Fruit fly (Drosophila melanogaster) whole organism, embryonic: ENCODE data around the gene PIP4K.

Experiments
- Bteb2 ChIP-seq: fragments of 200-800 bp; sonication (Bioruptor generic); optimal IDR thresholded peaks from 2 replicates; lab custom pipeline; 2016; ENCODE audit warnings: missing biosample characterization, missing genetic modification characterization
- CG11560 ChIP-seq: fragments of 200-800 bp; sonication (Bioruptor generic); IDR thresholded peaks from 3 replicates; pipeline ENCODE4 v1.3.6; 2022; ENCODE audit warnings: missing biosample characterization, missing genetic modification characterization
- bigmax ChIP-seq: fragments of 200-800 bp; sonication (Bioruptor generic); optimal IDR thresholded peaks from 2 replicates; lab custom pipeline; 2018; ENCODE audit warnings: missing biosample characterization, mild to moderate bottlenecking, missing genetic modification characterization
- z ChIP-seq: fragments of 200-800 bp; sonication (Bioruptor generic); IDR thresholded peaks from 3 replicates; pipeline ENCODE4 v1.3.6; 2022; ENCODE audit warnings: missing biosample characterization, missing genetic modification characterization

dm6 chr4:1233351-1233750 is 36.7 kb upstream of the PIP4K start:
- no peak for TF ChIP-seq Bteb2 (GFP tag; lab: Kevin White, UChicago)
- no peak for TF ChIP-seq z (GFP tag; lab: Robert Waterston, UW)
- no peak for TF ChIP-seq CG11560 (tag; lab: Robert Waterston, UW)
- no peak for TF ChIP-seq bigmax (GFP tag; lab: Kevin White, UChicago)
